Worm (Caenorhabditis elegans) whole organism, mixed stage, embryonic: ENCODE data around the gene Y116A8C.23.
A peak's percentile ranks its signal among the peaks of the same experiment; 100 is the strongest.

Source experiments
- M03D4.4 ChIP-seq: sonication (generic microtip); optimal IDR thresholded peaks from 2 replicates; lab custom pipeline; 2017; ENCODE audit warnings: mild to moderate bottlenecking, missing genetic modification characterization, missing compliant biosample characterization
- bed-3 ChIP-seq: fragments of 200-800 bp; sonication (Bioruptor generic); optimal IDR thresholded peaks from 3 replicates; lab custom pipeline; 2018; ENCODE audit warnings: mild to moderate bottlenecking, missing genetic modification characterization, moderate library complexity, missing compliant biosample characterization
- ceh-39 ChIP-seq: fragments of 150-350 bp; optimal IDR thresholded peaks from 2 replicates; lab custom pipeline; 2014; ENCODE audit warnings: missing biosample characterization, missing genetic modification characterization
- ceh-43 ChIP-seq: fragments of 200-800 bp; sonication (Bioruptor generic); optimal IDR thresholded peaks from 2 replicates; lab custom pipeline; 2018; ENCODE audit warnings: mild to moderate bottlenecking, missing genetic modification characterization, moderate library complexity, missing compliant biosample characterization
- ceh-83 ChIP-seq: fragments of 200-800 bp; sonication (Bioruptor generic); optimal IDR thresholded peaks from 2 replicates; lab custom pipeline; 2018; ENCODE audit warnings: mild to moderate bottlenecking, missing genetic modification characterization, missing compliant biosample characterization
- ces-1 ChIP-seq: fragments of 150-350 bp; optimal IDR thresholded peaks from 2 replicates; lab custom pipeline; 2014; ENCODE audit warnings: missing biosample characterization, missing genetic modification reagents, missing genetic modification characterization
- cnd-1 ChIP-seq: fragments of 200-800 bp; sonication (Bioruptor generic); optimal IDR thresholded peaks from 2 replicates; lab custom pipeline; 2018; ENCODE audit warnings: mild to moderate bottlenecking, missing genetic modification characterization, missing compliant biosample characterization
- elt-1 ChIP-seq: sonication (generic microtip); optimal IDR thresholded peaks from 2 replicates; lab custom pipeline; 2017; ENCODE audit warnings: missing genetic modification characterization, mild to moderate bottlenecking, missing compliant biosample characterization, antibody characterized with exemption, moderate library complexity, borderline replicate concordance; ENCODE audit not compliant: insufficient read depth
- elt-3 ChIP-seq: fragments of 150-350 bp; optimal IDR thresholded peaks from 2 replicates; lab custom pipeline; 2014; ENCODE audit warnings: missing biosample characterization, missing genetic modification characterization
- flh-1 ChIP-seq: fragments of 200-800 bp; sonication (Bioruptor generic); optimal IDR thresholded peaks from 2 replicates; lab custom pipeline; 2018; ENCODE audit warnings: mild to moderate bottlenecking, missing genetic modification characterization, moderate library complexity, missing compliant biosample characterization
- ham-2 ChIP-seq: fragments of 200-800 bp; sonication (Bioruptor generic); optimal IDR thresholded peaks from 2 replicates; lab custom pipeline; 2018; ENCODE audit warnings: mild to moderate bottlenecking, missing genetic modification characterization, missing compliant biosample characterization
- hlh-1 ChIP-seq: fragments of 150-350 bp; optimal IDR thresholded peaks from 2 replicates; lab custom pipeline; 2014; ENCODE audit warnings: missing biosample characterization, missing genetic modification reagents, missing genetic modification characterization
- lin-13 ChIP-seq: fragments of 150-350 bp; optimal IDR thresholded peaks from 2 replicates; lab custom pipeline; 2014; ENCODE audit warnings: missing biosample characterization, missing genetic modification characterization
- lin-32 ChIP-seq: fragments of 200-800 bp; sonication (Bioruptor generic); optimal IDR thresholded peaks from 2 replicates; lab custom pipeline; 2018; ENCODE audit warnings: mild to moderate bottlenecking, missing genetic modification characterization, missing compliant biosample characterization
- mab-5 ChIP-seq: fragments of 150-350 bp; optimal IDR thresholded peaks from 2 replicates; lab custom pipeline; 2014; ENCODE audit warnings: missing biosample characterization, missing genetic modification characterization
- mep-1 ChIP-seq: fragments of 150-350 bp; optimal IDR thresholded peaks from 2 replicates; lab custom pipeline; 2017; ENCODE audit warnings: missing biosample characterization, missing genetic modification reagents, missing genetic modification characterization, inconsistent platforms
- mls-2 ChIP-seq: sonication (generic microtip); optimal IDR thresholded peaks from 2 replicates; lab custom pipeline; 2016; ENCODE audit warnings: mild to moderate bottlenecking, missing genetic modification characterization, moderate library complexity, missing compliant biosample characterization
- nhr-12 ChIP-seq: fragments of 150-350 bp; optimal IDR thresholded peaks from 2 replicates; lab custom pipeline; 2014; ENCODE audit warnings: missing biosample characterization, missing genetic modification characterization
- nhr-2 ChIP-seq: fragments of 150-350 bp; optimal IDR thresholded peaks from 2 replicates; lab custom pipeline; 2014; ENCODE audit warnings: missing biosample characterization, missing genetic modification characterization
- nhr-237 ChIP-seq: fragments of 150-350 bp; optimal IDR thresholded peaks from 2 replicates; lab custom pipeline; 2014; ENCODE audit warnings: missing biosample characterization, missing genetic modification characterization
- nhr-28 ChIP-seq: fragments of 150-350 bp; optimal IDR thresholded peaks from 2 replicates; lab custom pipeline; 2014; ENCODE audit warnings: missing biosample characterization, missing genetic modification characterization
- nhr-76 ChIP-seq: sonication (generic microtip); optimal IDR thresholded peaks from 2 replicates; lab custom pipeline; 2017; ENCODE audit warnings: missing biosample characterization, missing genetic modification characterization
- snpc-4 ChIP-seq: fragments of 150-350 bp; optimal IDR thresholded peaks from 2 replicates; lab custom pipeline; 2014; ENCODE audit warnings: missing biosample characterization, missing genetic modification characterization
- sptf-1 ChIP-seq: sonication (generic microtip); optimal IDR thresholded peaks from 2 replicates; lab custom pipeline; 2017; ENCODE audit warnings: mild to moderate bottlenecking, missing genetic modification characterization, moderate library complexity, missing compliant biosample characterization
- tbx-8 ChIP-seq: fragments of 200-800 bp; sonication (Bioruptor generic); optimal IDR thresholded peaks from 2 replicates; lab custom pipeline; 2018; ENCODE audit warnings: mild to moderate bottlenecking, missing genetic modification characterization, moderate library complexity, missing compliant biosample characterization
- unc-120 ChIP-seq: sonication (generic microtip); optimal IDR thresholded peaks from 2 replicates; lab custom pipeline; 2017; ENCODE audit warnings: missing genetic modification characterization, missing compliant biosample characterization; ENCODE audit not compliant: poor library complexity, severe bottlenecking
- unc-62 ChIP-seq: fragments of 150-350 bp; optimal IDR thresholded peaks from 2 replicates; lab custom pipeline; 2014; ENCODE audit warnings: missing biosample characterization, missing genetic modification reagents, missing genetic modification characterization
- zip-8 ChIP-seq: fragments of 150-350 bp; optimal IDR thresholded peaks from 2 replicates; lab custom pipeline; 2014; ENCODE audit warnings: missing biosample characterization, missing genetic modification characterization
- ztf-11 ChIP-seq: fragments of 150-350 bp; optimal IDR thresholded peaks from 2 replicates; lab custom pipeline; 2014; ENCODE audit warnings: missing biosample characterization, missing genetic modification characterization

The Y116A8C.23 gene

ce11 chrIV:17093701-17094100 lies 40.3 kb downstream of the Y116A8C.23 start, which contains the start of gene Y116A8C.29:
Y116A8C.29 (plus strand) TSS chrIV:17094028.
- TF ChIP-seq sptf-1 (tag; lab: Kevin White, UChicago) = no peak
- TF ChIP-seq ceh-83 (GFP tag; lab: Kevin White, UChicago) = no peak
- no peak for TF ChIP-seq nhr-2 (tag; lab: Kevin White, UChicago)
- TF ChIP-seq ztf-11 (tag; lab: Kevin White, UChicago) = no peak

ce11 chrIV:17096168-17096567 lies 42.8 kb downstream of the Y116A8C.23 start, which contains the start of gene Y116A8C.27:
Y116A8C.27 (minus strand) TSS chrIV:17096268.
- TF ChIP-seq bed-3 (GFP tag; lab: Kevin White, UChicago) (no peak), snpc-4 (tag; lab: Kevin White, UChicago) (no peak), mep-1 (tag; lab: Kevin White, UChicago) (no peak), zip-8 (tag; lab: Kevin White, UChicago) (no peak), nhr-76 (tag; lab: Kevin White, UChicago) (no peak), flh-1 (GFP tag; lab: Kevin White, UChicago) (no peak), unc-120 (tag; lab: Kevin White, UChicago) (no peak), ham-2 (GFP tag; lab: Kevin White, UChicago) (no peak), tbx-8 (GFP tag; lab: Kevin White, UChicago) (no peak), cnd-1 (no peak), elt-3 (tag; lab: Kevin White, UChicago) (no peak)

- TF ChIP-seq tbx-8 (GFP tag; lab: Kevin White, UChicago) = no peak
- TF ChIP-seq cnd-1 = peak; percentile 30
- TF ChIP-seq sptf-1 (tag; lab: Kevin White, UChicago) = peak; percentile 18
These were observed 45.8 kb downstream of the Y116A8C.23 start for ce11 chrIV:17099113-17099512.

- TF ChIP-seq nhr-76 (tag; lab: Kevin White, UChicago) (no peak), snpc-4 (tag; lab: Kevin White, UChicago) (no peak), nhr-2 (tag; lab: Kevin White, UChicago) (no peak), cnd-1 (no peak), unc-120 (tag; lab: Kevin White, UChicago) (no peak), lin-13 (tag; lab: Kevin White, UChicago) (no peak), nhr-237 (tag; lab: Kevin White, UChicago) (no peak), unc-62 (GFP tag; lab: Kevin White, UChicago) (no peak), zip-8 (tag; lab: Kevin White, UChicago) (no peak), nhr-12 (tag; lab: Kevin White, UChicago) (no peak)
These were observed 46.8 kb downstream of the Y116A8C.23 start, which contains the start of gene bca-2 for ce11 chrIV:17100148-17100547. bca-2 (minus strand) TSS chrIV:17100248.

ce11 chrIV:17100628-17101338 lies 47.4 kb downstream of the Y116A8C.23 start:
- TF ChIP-seq snpc-4 (tag; lab: Kevin White, UChicago) (no peak), mls-2 (tag; lab: Kevin White, UChicago) (no peak), flh-1 (GFP tag; lab: Kevin White, UChicago) (no peak), zip-8 (tag; lab: Kevin White, UChicago) (no peak), nhr-76 (tag; lab: Kevin White, UChicago) (no peak), ztf-11 (tag; lab: Kevin White, UChicago) (no peak), nhr-12 (tag; lab: Kevin White, UChicago) (no peak), ceh-39 (tag; lab: Kevin White, UChicago) (no peak), ceh-43 (no peak), ces-1 (GFP tag; lab: Kevin White, UChicago) (no peak), M03D4.4 (no peak), nhr-28 (tag; lab: Kevin White, UChicago) (no peak), unc-62 (GFP tag; lab: Kevin White, UChicago) (no peak), cnd-1 (no peak)

- no peak for TF ChIP-seq ztf-11 (tag; lab: Kevin White, UChicago)
- no peak for TF ChIP-seq elt-1
- TF ChIP-seq ham-2 (GFP tag; lab: Kevin White, UChicago) = no peak
- no peak for TF ChIP-seq elt-3 (tag; lab: Kevin White, UChicago)
- no peak for TF ChIP-seq mab-5 (tag; lab: Kevin White, UChicago)
- TF ChIP-seq M03D4.4 = no peak
- no peak for TF ChIP-seq lin-32 (GFP tag; lab: Kevin White, UChicago)
- TF ChIP-seq hlh-1 = no peak
- TF ChIP-seq tbx-8 (GFP tag; lab: Kevin White, UChicago) = no peak
- no peak for TF ChIP-seq nhr-237 (tag; lab: Kevin White, UChicago)
- no peak for TF ChIP-seq lin-13 (tag; lab: Kevin White, UChicago)
- no peak for TF ChIP-seq nhr-28 (tag; lab: Kevin White, UChicago)
- no peak for TF ChIP-seq unc-120 (tag; lab: Kevin White, UChicago)
- TF ChIP-seq mls-2 (tag; lab: Kevin White, UChicago) = no peak
- TF ChIP-seq sptf-1 (tag; lab: Kevin White, UChicago) = no peak
- TF ChIP-seq ceh-43 = no peak
- TF ChIP-seq mep-1 (tag; lab: Kevin White, UChicago) = no peak
- no peak for TF ChIP-seq ces-1 (GFP tag; lab: Kevin White, UChicago)
These were observed 49.8 kb downstream of the Y116A8C.23 start for ce11 chrIV:17103116-17103515.
